Fruit fly (Drosophila melanogaster) whole organism, embryonic: ENCODE results near the gene CG15046.

Source experiments
- Awh ChIP-seq: fragments of 200-800 bp; sonication (Bioruptor generic); IDR thresholded peaks from 2 replicates; pipeline ENCODE4, ENCODE4 v1.3.6; 2022; ENCODE audit warnings: missing biosample characterization, missing genetic modification characterization
- CG30020 ChIP-seq: fragments of 200-800 bp; optimal IDR thresholded peaks from 2 replicates; lab custom pipeline; 2019; ENCODE audit warnings: missing biosample characterization, mild to moderate bottlenecking, missing genetic modification characterization, moderate library complexity
- CG32532 ChIP-seq: fragments of 200-800 bp; sonication (Bioruptor generic); IDR thresholded peaks from 2 replicates; pipeline ENCODE4 v1.3.6; 2022; ENCODE audit warnings: missing biosample characterization, missing genetic modification characterization
- CG7839 ChIP-seq: fragments of 200-800 bp; sonication (Bioruptor generic); optimal IDR thresholded peaks from 3 replicates; lab custom pipeline; 2018; ENCODE audit warnings: missing biosample characterization, mild to moderate bottlenecking, missing genetic modification characterization, moderate library complexity
- CG9437 ChIP-seq: fragments of 200-800 bp; sonication (Bioruptor generic); optimal IDR thresholded peaks from 2 replicates; lab custom pipeline; 2018; ENCODE audit warnings: missing biosample characterization, mild to moderate bottlenecking, missing genetic modification characterization
- Rfx ChIP-seq: fragments of 200-800 bp; sonication (Bioruptor generic); IDR thresholded peaks from 2 replicates; pipeline ENCODE4 v1.3.6; 2022; ENCODE audit warnings: missing biosample characterization, missing genetic modification characterization
- Sox102F ChIP-seq: fragments of 200-800 bp; sonication (Bioruptor generic); optimal IDR thresholded peaks from 2 replicates; lab custom pipeline; 2018; ENCODE audit warnings: missing biosample characterization, mild to moderate bottlenecking, missing genetic modification characterization, moderate library complexity
- Tbp ChIP-seq: fragments of >200 bp; optimal IDR thresholded peaks from 2 replicates; lab custom pipeline; 2018; ENCODE audit warnings: missing biosample characterization, missing genetic modification characterization
- chm ChIP-seq: fragments of 200-800 bp; sonication (Bioruptor generic); IDR thresholded peaks from 2 replicates; pipeline ENCODE4 v1.3.6; 2022; ENCODE audit warnings: missing biosample characterization, missing genetic modification characterization
- h ChIP-seq: fragments of >200 bp; optimal IDR thresholded peaks from 2 replicates; lab custom pipeline; 2017
- hbn ChIP-seq: fragments of 200-800 bp; sonication (Bioruptor generic); IDR thresholded peaks from 2 replicates; pipeline ENCODE4 v1.3.6; 2022; ENCODE audit warnings: missing biosample characterization, missing genetic modification characterization; ENCODE audit not compliant: partially characterized antibody
- nmo ChIP-seq: fragments of 200-800 bp; sonication (Bioruptor generic); optimal IDR thresholded peaks from 2 replicates; lab custom pipeline; 2018; ENCODE audit warnings: missing biosample characterization, mild to moderate bottlenecking, missing genetic modification characterization, moderate library complexity
- sug ChIP-seq: fragments of 200-800 bp; optimal IDR thresholded peaks from 2 replicates; lab custom pipeline; 2019; ENCODE audit warnings: missing biosample characterization, mild to moderate bottlenecking, missing genetic modification characterization, moderate library complexity
- wor ChIP-seq: fragments of 200-800 bp; sonication (Bioruptor generic); IDR thresholded peaks from 2 replicates; pipeline ENCODE4 v1.3.6; 2022; ENCODE audit warnings: missing biosample characterization, missing genetic modification characterization

DNA sequence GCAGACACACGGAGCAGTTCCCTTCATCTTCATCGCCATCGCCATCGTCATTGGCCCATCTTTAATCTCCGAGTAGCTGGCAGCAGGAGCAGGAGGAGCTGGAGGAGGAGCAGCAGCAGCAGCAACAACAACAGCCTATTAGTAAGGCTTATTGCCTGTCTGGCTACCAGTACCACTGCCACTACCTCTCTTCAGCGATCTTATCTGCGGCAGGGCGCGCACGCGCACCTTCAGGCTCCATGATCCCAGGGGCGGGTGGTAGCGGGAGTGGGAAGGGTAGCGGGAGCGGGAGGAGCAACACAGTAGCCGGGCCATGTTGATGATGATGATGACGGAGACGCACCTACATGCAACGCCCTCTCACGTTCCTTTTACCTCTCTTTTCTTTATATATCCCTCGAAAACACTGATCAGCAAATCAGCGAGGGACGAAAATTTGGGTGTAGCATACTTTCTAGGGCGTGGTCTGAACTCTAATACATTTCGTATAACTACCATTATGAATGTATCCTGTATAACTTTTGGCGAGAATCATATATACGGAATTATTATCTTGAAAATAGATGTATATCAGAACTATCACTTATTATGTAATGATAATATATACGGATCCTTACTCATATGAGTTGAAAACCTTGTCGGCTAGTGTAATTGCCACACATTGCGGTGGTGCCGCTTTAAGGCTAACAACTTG lies 47.8 kb upstream of the CG15046 start:
- TF ChIP-seq Awh (GFP tag; lab: Robert Waterston, UW) = no peak
- TF ChIP-seq CG32532 (GFP tag; lab: Robert Waterston, UW) = no peak
- no peak for TF ChIP-seq CG7839 (tag; lab: Kevin White, UChicago)
- TF ChIP-seq chm (GFP tag; lab: Robert Waterston, UW) = no peak
- TF ChIP-seq sug (tag; lab: Kevin White, UChicago) = no peak
- no peak for TF ChIP-seq hbn (GFP tag; lab: Robert Waterston, UW)
- TF ChIP-seq CG9437 (GFP tag; lab: Kevin White, UChicago) = no peak
- no peak for TF ChIP-seq h (lab: Kevin White, UChicago)
- TF ChIP-seq CG30020 (tag; lab: Kevin White, UChicago) = no peak
- TF ChIP-seq Sox102F (GFP tag; lab: Kevin White, UChicago) = no peak
- no peak for TF ChIP-seq Rfx (GFP tag; lab: Robert Waterston, UW)
- no peak for TF ChIP-seq nmo (GFP tag; lab: Kevin White, UChicago)
- no peak for TF ChIP-seq wor
- no peak for TF ChIP-seq Tbp (GFP tag; lab: Kevin White, UChicago)
